Fruit fly (Drosophila melanogaster) whole organism, embryonic: ENCODE measurements around the gene RpS17.

Experiments
- B-H2 ChIP-seq: fragments of 200-800 bp; sonication (Bioruptor generic); optimal IDR thresholded peaks from 2 replicates; lab custom pipeline; 2018; ENCODE audit warnings: missing biosample characterization, mild to moderate bottlenecking, missing genetic modification characterization
- CG11247 ChIP-seq: fragments of 200-800 bp; sonication (Bioruptor generic); IDR thresholded peaks from 2 replicates; pipeline ENCODE4 v1.3.6; 2022; ENCODE audit warnings: missing biosample characterization, missing genetic modification characterization
- CG1233 ChIP-seq: fragments of 200-800 bp; sonication (Bioruptor generic); optimal IDR thresholded peaks from 4 replicates; lab custom pipeline; 2018; ENCODE audit warnings: missing biosample characterization, mild to moderate bottlenecking, missing genetic modification characterization
- CG12391 ChIP-seq: fragments of 200-800 bp; sonication (Bioruptor generic); optimal IDR thresholded peaks from 3 replicates; lab custom pipeline; 2018; ENCODE audit warnings: missing biosample characterization, mild to moderate bottlenecking, missing genetic modification characterization, moderate library complexity
- CG13123 ChIP-seq: fragments of 200-800 bp; sonication (Bioruptor generic); optimal IDR thresholded peaks from 2 replicates; lab custom pipeline; 2016; ENCODE audit warnings: missing biosample characterization, missing genetic modification characterization
- CG14441 ChIP-seq: fragments of 200-800 bp; sonication (Bioruptor generic); IDR thresholded peaks from 2 replicates; pipeline ENCODE4 v1.3.6; 2022; ENCODE audit warnings: missing biosample characterization, missing genetic modification characterization
- CG1603 ChIP-seq: fragments of 200-800 bp; sonication (Bioruptor generic); optimal IDR thresholded peaks from 2 replicates; lab custom pipeline; 2019; ENCODE audit warnings: missing biosample characterization, mild to moderate bottlenecking, missing genetic modification characterization, moderate library complexity
- CG1647 ChIP-seq: fragments of 200-800 bp; sonication (Bioruptor generic); optimal IDR thresholded peaks from 3 replicates; lab custom pipeline; 2016; ENCODE audit warnings: missing biosample characterization, missing genetic modification characterization
- CG17612 ChIP-seq: fragments of 200-800 bp; sonication (Bioruptor generic); IDR thresholded peaks from 2 replicates; pipeline ENCODE4 v1.3.6; 2022; ENCODE audit warnings: missing biosample characterization, missing genetic modification characterization
- CG17912 ChIP-seq: fragments of 200-800 bp; sonication (Bioruptor generic); optimal IDR thresholded peaks from 2 replicates; lab custom pipeline; 2018; ENCODE audit warnings: missing biosample characterization, mild to moderate bottlenecking, missing genetic modification characterization
- CG18011 ChIP-seq: fragments of 200-800 bp; sonication (Bioruptor generic); optimal IDR thresholded peaks from 2 replicates; lab custom pipeline; 2017; ENCODE audit warnings: missing biosample characterization, missing genetic modification characterization, mild to moderate bottlenecking, moderate library complexity, missing genotype
- CG2120 ChIP-seq: fragments of 200-800 bp; sonication (Bioruptor generic); optimal IDR thresholded peaks from 3 replicates; lab custom pipeline; 2016; ENCODE audit warnings: missing biosample characterization, missing genetic modification characterization
- CG2678 ChIP-seq: fragments of 200-800 bp; sonication (Bioruptor generic); optimal IDR thresholded peaks from 3 replicates; lab custom pipeline; 2019; ENCODE audit warnings: missing biosample characterization, mild to moderate bottlenecking, missing genetic modification characterization, moderate library complexity
- CG34376 ChIP-seq: fragments of 200-800 bp; sonication (Bioruptor generic); optimal IDR thresholded peaks from 2 replicates; lab custom pipeline; 2018; ENCODE audit warnings: missing biosample characterization, mild to moderate bottlenecking, missing genetic modification characterization
- CG6683 ChIP-seq: fragments of 200-800 bp; sonication (Bioruptor generic); optimal IDR thresholded peaks from 2 replicates; lab custom pipeline; 2017; ENCODE audit warnings: missing biosample characterization, mild to moderate bottlenecking, missing genetic modification characterization, missing genetic modification reagents
- CG7928 ChIP-seq: fragments of 200-800 bp; sonication (Bioruptor generic); optimal IDR thresholded peaks from 2 replicates; lab custom pipeline; 2017; ENCODE audit warnings: missing biosample characterization, mild to moderate bottlenecking, missing genetic modification characterization
- CG9797 ChIP-seq: fragments of 200-800 bp; sonication (Bioruptor generic); optimal IDR thresholded peaks from 3 replicates; lab custom pipeline; 2018; ENCODE audit warnings: missing biosample characterization, mild to moderate bottlenecking, missing genetic modification characterization
- CG9876 ChIP-seq: fragments of 200-800 bp; sonication (Bioruptor generic); optimal IDR thresholded peaks from 2 replicates; lab custom pipeline; 2016; ENCODE audit warnings: missing biosample characterization, missing genetic modification characterization
- Camta ChIP-seq: fragments of 200-800 bp; sonication (Bioruptor generic); optimal IDR thresholded peaks from 2 replicates; lab custom pipeline; 2016; ENCODE audit warnings: missing biosample characterization, missing genetic modification characterization
- Dad ChIP-seq: fragments of 200-800 bp; sonication (Bioruptor generic); optimal IDR thresholded peaks from 3 replicates; lab custom pipeline; 2016; ENCODE audit warnings: missing biosample characterization, missing genetic modification characterization
- Deaf1 ChIP-seq: fragments of 200-800 bp; optimal IDR thresholded peaks from 3 replicates; lab custom pipeline; 2019; ENCODE audit warnings: missing biosample characterization, mild to moderate bottlenecking, missing genetic modification characterization, moderate library complexity
- Drgx ChIP-seq: fragments of 200-800 bp; sonication (Bioruptor generic); IDR thresholded peaks from 2 replicates; pipeline ENCODE4 v1.3.6; 2022; ENCODE audit warnings: missing biosample characterization, missing genetic modification characterization
- E2f2 ChIP-seq: fragments of 200-800 bp; sonication (Bioruptor generic); IDR thresholded peaks from 2 replicates; pipeline ENCODE4 v1.3.6; 2022; ENCODE audit warnings: missing biosample characterization, missing genetic modification characterization
- Fer1 ChIP-seq: fragments of 200-800 bp; sonication (Bioruptor generic); optimal IDR thresholded peaks from 2 replicates; lab custom pipeline; 2017; ENCODE audit warnings: missing biosample characterization, mild to moderate bottlenecking, missing genetic modification characterization
- HLH3B ChIP-seq: fragments of 200-800 bp; sonication (Bioruptor generic); IDR thresholded peaks from 2 replicates; pipeline ENCODE4 v1.3.6; 2022; ENCODE audit warnings: missing biosample characterization, missing genetic modification characterization
- Hmr ChIP-seq: fragments of 200-800 bp; sonication (Bioruptor generic); optimal IDR thresholded peaks from 3 replicates; lab custom pipeline; 2017; ENCODE audit warnings: mild to moderate bottlenecking, missing biosample characterization, missing genetic modification reagents, missing genetic modification characterization
- MBD-R2 ChIP-seq: fragments of 200-800 bp; sonication (Bioruptor generic); IDR thresholded peaks from 2 replicates; pipeline ENCODE4 v1.3.6; 2022; ENCODE audit warnings: missing biosample characterization, missing genetic modification characterization
- Neu2 ChIP-seq: fragments of 200-800 bp; sonication (Bioruptor generic); optimal IDR thresholded peaks from 3 replicates; lab custom pipeline; 2016; ENCODE audit warnings: missing biosample characterization, missing genetic modification characterization, borderline replicate concordance
- Nf-YB ChIP-seq: fragments of 200-800 bp; sonication (Bioruptor generic); optimal IDR thresholded peaks from 3 replicates; lab custom pipeline; 2019; ENCODE audit warnings: missing biosample characterization, mild to moderate bottlenecking, missing genetic modification characterization, moderate library complexity
- PHDP ChIP-seq: fragments of 200-800 bp; sonication (Bioruptor generic); optimal IDR thresholded peaks from 3 replicates; lab custom pipeline; 2018; ENCODE audit warnings: missing biosample characterization, mild to moderate bottlenecking, missing genetic modification characterization, moderate library complexity
- Tbp ChIP-seq: fragments of >200 bp; optimal IDR thresholded peaks from 2 replicates; lab custom pipeline; 2018; ENCODE audit warnings: missing biosample characterization, missing genetic modification characterization
- Xrp1 ChIP-seq: fragments of 200-800 bp; sonication (Bioruptor generic); IDR thresholded peaks from 2 replicates; pipeline ENCODE4 v1.3.6; 2022; ENCODE audit warnings: missing biosample characterization, missing genetic modification characterization
- amos ChIP-seq: fragments of 200-800 bp; sonication (Bioruptor generic); IDR thresholded peaks from 2 replicates; pipeline ENCODE4 v1.3.6; 2022; ENCODE audit warnings: missing biosample characterization, missing genetic modification characterization; ENCODE audit not compliant: partially characterized antibody
- bsh ChIP-seq, 2 experiments: fragments of 200-800 bp; sonication (Bioruptor generic); optimal IDR thresholded peaks; 2 replicates each; lab custom pipeline; 2017 to 2018; ENCODE audit warnings: mild to moderate bottlenecking in 2 of 2, missing biosample characterization in 2 of 2, missing genetic modification characterization in 2 of 2, moderate library complexity in 1 of 2
- caup ChIP-seq: fragments of 200-800 bp; sonication (Bioruptor generic); optimal IDR thresholded peaks from 3 replicates; lab custom pipeline; 2017; ENCODE audit warnings: missing biosample characterization, mild to moderate bottlenecking, missing genetic modification characterization, moderate library complexity; ENCODE audit not compliant: severe bottlenecking
- ci ChIP-seq: fragments of 200-800 bp; sonication (Bioruptor generic); IDR thresholded peaks from 3 replicates; pipeline ENCODE4 v1.3.6; 2022; ENCODE audit warnings: missing biosample characterization, missing genetic modification characterization
- croc ChIP-seq: fragments of 200-800 bp; sonication (Bioruptor generic); conservative IDR thresholded peaks from 3 replicates; pipeline ENCODE4 v1.3.6; 2022; ENCODE audit warnings: missing biosample characterization, missing genetic modification characterization
- dm ChIP-seq: fragments of 200-800 bp; sonication (Bioruptor generic); optimal IDR thresholded peaks from 3 replicates; lab custom pipeline; 2016; ENCODE audit warnings: missing biosample characterization, missing genetic modification characterization
- fu2 ChIP-seq: fragments of 200-800 bp; sonication (Bioruptor generic); optimal IDR thresholded peaks from 2 replicates; lab custom pipeline; 2016; ENCODE audit warnings: missing biosample characterization, missing genetic modification characterization
- ken ChIP-seq: fragments of 200-800 bp; sonication (Bioruptor generic); IDR thresholded peaks from 3 replicates; pipeline ENCODE4 v1.3.6; 2022; ENCODE audit warnings: missing biosample characterization, missing genetic modification characterization
- lab ChIP-seq: fragments of 200-800 bp; sonication (Bioruptor generic); optimal IDR thresholded peaks from 3 replicates; lab custom pipeline; 2017; ENCODE audit warnings: missing biosample characterization, missing genetic modification characterization, mild to moderate bottlenecking, moderate library complexity, missing genetic modification reagents
- lilli ChIP-seq: fragments of 200-800 bp; sonication (Bioruptor generic); optimal IDR thresholded peaks from 3 replicates; lab custom pipeline; 2016; ENCODE audit warnings: missing biosample characterization, missing genetic modification characterization
- mld ChIP-seq: fragments of 200-800 bp; sonication (Bioruptor generic); IDR thresholded peaks from 3 replicates; pipeline ENCODE4 v1.3.6; 2022; ENCODE audit warnings: missing biosample characterization, missing genetic modification characterization; ENCODE audit not compliant: partially characterized antibody
- onecut ChIP-seq: fragments of 200-800 bp; sonication (Bioruptor generic); IDR thresholded peaks from 2 replicates; pipeline ENCODE4 v1.3.6; 2022; ENCODE audit warnings: missing biosample characterization, missing genetic modification characterization
- p53 ChIP-seq: fragments of 200-800 bp; sonication (Bioruptor generic); optimal IDR thresholded peaks from 2 replicates; lab custom pipeline; 2016; ENCODE audit warnings: missing biosample characterization, missing genetic modification characterization
- pum ChIP-seq: fragments of 200-800 bp; sonication (Bioruptor generic); optimal IDR thresholded peaks from 2 replicates; lab custom pipeline; 2016; ENCODE audit warnings: missing biosample characterization, missing genetic modification characterization
- repo ChIP-seq: fragments of 200-800 bp; sonication (Bioruptor generic); optimal IDR thresholded peaks from 2 replicates; lab custom pipeline; 2016; ENCODE audit warnings: missing biosample characterization, missing genetic modification characterization
- tap ChIP-seq: fragments of 200-800 bp; optimal IDR thresholded peaks from 3 replicates; lab custom pipeline; 2019; ENCODE audit warnings: missing biosample characterization, mild to moderate bottlenecking, missing genetic modification characterization, moderate library complexity
- tll ChIP-seq, 2 experiments: fragments of 200-800 bp in 1 of 2; fragments of >200 bp in 1 of 2; sonication (Bioruptor generic) in 1 of 2; optimal IDR thresholded peaks; 2 replicates each; lab custom pipeline; 2017 to 2019; ENCODE audit warnings: missing biosample characterization in 2 of 2, missing genetic modification characterization in 2 of 2, mild to moderate bottlenecking in 1 of 2, moderate library complexity in 1 of 2
- tx ChIP-seq: fragments of 200-800 bp; sonication (Bioruptor generic); optimal IDR thresholded peaks from 2 replicates; lab custom pipeline; 2016; ENCODE audit warnings: missing biosample characterization, missing genetic modification characterization

Gene RpS17

DNA sequence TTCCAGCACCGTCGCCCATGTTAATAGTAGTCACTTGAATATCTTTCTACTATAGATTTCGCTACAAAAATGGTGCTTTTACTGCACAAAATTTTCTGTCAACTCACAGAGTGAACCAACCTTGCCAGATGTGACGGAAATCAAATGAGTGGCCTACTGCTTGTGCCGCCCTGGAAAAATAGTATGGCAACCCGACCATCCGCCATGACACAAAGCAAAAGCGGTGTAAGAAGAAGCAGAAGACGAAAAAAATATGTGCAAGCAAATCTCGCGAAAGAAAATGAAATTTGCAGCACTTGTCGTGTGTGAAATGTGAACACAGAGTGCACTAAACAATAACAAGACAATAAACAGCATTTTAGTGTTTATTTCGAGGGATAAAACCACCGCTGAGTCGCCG, 47.2 kb upstream of the RpS17 start, which contains the start of the genes Uch-L5 and Jarid2 (continued):
- peak; percentile 9 for TF ChIP-seq CG9876 (GFP tag; lab: Kevin White, UChicago)
- TF ChIP-seq ci = peak; percentile 79; the same call in 2 of the 3 replicates
- TF ChIP-seq CG17612 (GFP tag; lab: Robert Waterston, UW) = no peak
- peak; percentile 10 for TF ChIP-seq Deaf1
- TF ChIP-seq caup (GFP tag; lab: Kevin White, UChicago) = peak; percentile 37
- 0 out of 2 replicates have a peak, but pooled peaks have one; percentile 12 for TF ChIP-seq CG14441 (GFP tag; lab: Robert Waterston, UW)
- no peak for TF ChIP-seq CG6683
- TF ChIP-seq tll (GFP tag; optimal IDR thresholded peaks at IDR 0.05; lab: Kevin White, UChicago) = peak in 1 of 2 experiments; percentile 22
- TF ChIP-seq dm (GFP tag; lab: Kevin White, UChicago) = peak; percentile 81
- TF ChIP-seq repo (GFP tag; lab: Kevin White, UChicago) = peak; percentile 61
- TF ChIP-seq CG11247 = 0 out of 2 replicates have a peak, but pooled peaks have one; percentile 6
- no peak for TF ChIP-seq tap
- TF ChIP-seq PHDP (tag; lab: Kevin White, UChicago) = no peak
- peak; percentile 31; the same call in 1 of the 2 replicates for TF ChIP-seq Drgx (GFP tag; lab: Robert Waterston, UW)
- peak; percentile 46 for TF ChIP-seq CG17912 (GFP tag; lab: Kevin White, UChicago)
- TF ChIP-seq CG13123 (GFP tag; lab: Kevin White, UChicago) = peak; percentile 41
- peak; percentile 46 for TF ChIP-seq CG18011 (GFP tag; lab: Kevin White, UChicago)
- TF ChIP-seq CG1647 = peak; percentile 46
- peak; percentile 95 for TF ChIP-seq MBD-R2 (GFP tag; lab: Robert Waterston, UW)
- TF ChIP-seq B-H2 = peak; percentile 38
- TF ChIP-seq CG1603 = peak; percentile 91
- TF ChIP-seq fu2 (GFP tag; lab: Kevin White, UChicago) = peak; percentile 56
- TF ChIP-seq Camta (GFP tag; lab: Kevin White, UChicago) = peak; percentile 55
- peak; percentile 23 for TF ChIP-seq CG1233 (GFP tag; lab: Kevin White, UChicago)
- TF ChIP-seq Tbp = no peak
- TF ChIP-seq CG7928 (GFP tag; lab: Kevin White, UChicago) = peak; percentile 98
- peak; percentile 47; the same call in 1 of the 2 replicates for TF ChIP-seq Xrp1 (GFP tag; lab: Robert Waterston, UW)
- TF ChIP-seq bsh (GFP tag; optimal IDR thresholded peaks at IDR 0.05; lab: Kevin White, UChicago) = peak in 1 of 2 experiments; percentile 0
- peak; percentile 31 for TF ChIP-seq onecut (GFP tag; lab: Robert Waterston, UW)
- TF ChIP-seq Neu2 (GFP tag; lab: Kevin White, UChicago) = no peak
- peak; percentile 60 for TF ChIP-seq CG9797 (GFP tag; lab: Kevin White, UChicago)
- peak; percentile 60 for TF ChIP-seq E2f2 (GFP tag; lab: Robert Waterston, UW)
- TF ChIP-seq Dad (GFP tag; lab: Kevin White, UChicago) = peak; percentile 51
- no peak for TF ChIP-seq HLH3B (GFP tag; lab: Robert Waterston, UW)
- TF ChIP-seq Fer1 = peak; percentile 44
- peak; percentile 72 for TF ChIP-seq lilli (GFP tag; lab: Kevin White, UChicago)
- peak; percentile 8 for TF ChIP-seq tx
- no peak; the same call in 2 of the 3 replicates for TF ChIP-seq mld (GFP tag; lab: Robert Waterston, UW)
- TF ChIP-seq lab (GFP tag; lab: Kevin White, UChicago) = peak; percentile 65
- no peak for TF ChIP-seq croc
- TF ChIP-seq CG12391 = peak; percentile 54
- peak; percentile 50 for TF ChIP-seq amos (GFP tag; lab: Robert Waterston, UW)
- TF ChIP-seq Hmr (GFP tag; lab: Kevin White, UChicago) = peak; percentile 55
- TF ChIP-seq pum (GFP tag; lab: Kevin White, UChicago) = peak; percentile 42
- TF ChIP-seq CG2678 (tag; lab: Kevin White, UChicago) = no peak
- 0 out of 3 replicates have a peak, but pooled peaks have one; percentile 47 for TF ChIP-seq ken (GFP tag; lab: Robert Waterston, UW)
- TF ChIP-seq CG2120 (GFP tag; lab: Kevin White, UChicago) = peak; percentile 58
- peak; percentile 55 for TF ChIP-seq p53
- peak; percentile 42 for TF ChIP-seq CG34376 (GFP tag; lab: Kevin White, UChicago)
- peak; percentile 48 for TF ChIP-seq Nf-YB (GFP tag; lab: Kevin White, UChicago)
